Fruit fly (Drosophila melanogaster): ENCODE data around the gene Nepl11.

DNA sequence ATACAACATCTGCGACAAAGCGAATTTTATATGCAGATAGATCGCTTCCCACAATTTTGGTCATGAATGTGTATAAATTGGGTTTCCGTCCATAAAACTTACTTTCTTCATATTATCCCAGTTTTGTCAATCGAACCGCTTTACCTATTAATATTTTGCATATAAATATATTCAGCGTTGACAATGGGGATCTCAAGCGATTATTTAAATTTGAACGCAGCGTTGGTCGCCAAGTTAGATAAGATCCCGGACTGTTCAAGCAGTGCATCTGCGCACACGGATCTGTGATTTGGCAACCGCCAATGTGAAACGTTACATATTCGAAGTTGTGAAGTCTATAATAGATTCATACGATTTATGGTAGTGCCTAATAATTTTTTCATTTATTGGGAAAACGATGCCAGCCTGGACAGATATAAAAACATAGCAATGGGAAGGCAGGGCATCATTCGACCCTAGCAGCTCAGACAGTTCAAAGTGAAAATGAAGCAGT, 48.0 kb downstream of the Nepl11 start, which contains the start of gene TwdlF:
- TF ChIP-seq usp (GFP tag; optimal IDR thresholded peaks at IDR 0.05) = no peak
- TF ChIP-seq Dll (optimal IDR thresholded peaks at IDR 0.05) = no peak
- TF ChIP-seq pan (optimal IDR thresholded peaks at IDR 0.05) = no peak
